Worm (Caenorhabditis elegans) whole organism, L1 larva: ENCODE results near the gene R05G6.1.

Experiments used
- C16A3.4 ChIP-seq: fragments of 150-350 bp; optimal IDR thresholded peaks from 2 replicates; lab custom pipeline; 2014; ENCODE audit warnings: missing biosample characterization, missing genetic modification characterization
- lir-3 ChIP-seq: sonication (generic microtip); optimal IDR thresholded peaks from 2 replicates; lab custom pipeline; 2016; ENCODE audit warnings: mild to moderate bottlenecking, missing genetic modification characterization, moderate library complexity, missing compliant biosample characterization; ENCODE audit not compliant: poor library complexity
- nhr-77 ChIP-seq: fragments of 150-350 bp; optimal IDR thresholded peaks from 2 replicates; lab custom pipeline; 2014; ENCODE audit warnings: missing biosample characterization, missing genetic modification characterization
- nhr-84 ChIP-seq: sonication (generic microtip); optimal IDR thresholded peaks from 2 replicates; lab custom pipeline; 2017; ENCODE audit warnings: missing biosample characterization, missing genetic modification characterization
- pqm-1 ChIP-seq: sonication (generic microtip); optimal IDR thresholded peaks from 3 replicates; lab custom pipeline; 2017; ENCODE audit warnings: missing biosample characterization, missing genetic modification characterization

DNA sequence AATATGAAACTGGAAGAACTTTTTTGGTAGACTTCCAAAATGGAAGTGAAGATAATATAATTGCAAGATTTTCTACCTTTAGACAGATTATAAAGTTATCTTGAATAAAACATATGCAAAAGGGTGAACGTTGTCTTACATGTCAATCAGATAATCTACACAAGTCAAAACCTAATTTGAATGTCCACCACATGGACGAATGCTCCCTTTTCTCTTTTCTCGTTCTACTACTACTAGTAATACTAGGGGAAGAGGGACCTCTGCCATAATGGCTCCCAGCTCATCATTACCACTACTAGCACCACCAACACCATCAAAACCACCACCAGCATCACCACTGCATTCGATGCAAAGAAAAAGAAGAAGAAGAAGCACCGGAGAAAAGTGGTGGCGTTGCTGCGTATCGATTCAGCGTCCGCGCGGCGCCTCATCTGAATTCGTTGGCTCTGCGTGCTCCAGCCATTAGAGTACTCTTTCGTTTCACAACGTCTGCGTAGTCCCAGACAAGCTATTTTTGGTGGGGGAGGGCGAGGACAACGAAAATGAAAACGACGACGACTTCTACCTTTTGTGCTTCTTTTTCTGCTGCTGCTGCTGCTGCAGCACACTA lies 52.9 kb downstream of the R05G6.1 start:
- TF ChIP-seq pqm-1 (tag; lab: Kevin White, UChicago) = no peak
- TF ChIP-seq lir-3 (tag; lab: Kevin White, UChicago) = no peak
- TF ChIP-seq nhr-77 = no peak
- no peak for TF ChIP-seq nhr-84 (tag; lab: Kevin White, UChicago)
- TF ChIP-seq C16A3.4 = no peak
